Worm (Caenorhabditis elegans) whole organism, L3 larva: Measurements from ENCODE around the gene npp-23.

Experiments
- ZK546.5 ChIP-seq: sonication (generic microtip); optimal IDR thresholded peaks from 2 replicates; lab custom pipeline; 2017; ENCODE audit warnings: missing biosample characterization, missing genetic modification characterization
- ama-1 ChIP-seq: fragments of 150-350 bp; optimal IDR thresholded peaks from 2 replicates; lab custom pipeline; 2018
- ceh-16 ChIP-seq: sonication (generic microtip); optimal IDR thresholded peaks from 2 replicates; lab custom pipeline; 2017; ENCODE audit warnings: missing biosample characterization, missing genetic modification characterization
- ceh-28 ChIP-seq: fragments of 150-350 bp; optimal IDR thresholded peaks from 2 replicates; lab custom pipeline; 2014; ENCODE audit warnings: missing biosample characterization, missing genetic modification reagents, missing genetic modification characterization
- ceh-9 ChIP-seq: sonication (generic microtip); optimal IDR thresholded peaks from 2 replicates; lab custom pipeline; 2018; ENCODE audit warnings: missing biosample characterization, missing genetic modification characterization
- daf-12 ChIP-seq: fragments of 150-350 bp; optimal IDR thresholded peaks from 2 replicates; lab custom pipeline; 2014; ENCODE audit warnings: missing biosample characterization, missing genetic modification reagents, missing genetic modification characterization
- egl-27 ChIP-seq: sonication (generic microtip); optimal IDR thresholded peaks from 4 replicates; lab custom pipeline; 2017; ENCODE audit warnings: missing biosample characterization, missing genetic modification reagents, missing genetic modification characterization
- egl-5 ChIP-seq: fragments of 150-350 bp; optimal IDR thresholded peaks from 2 replicates; lab custom pipeline; 2017; ENCODE audit warnings: missing biosample characterization, missing genetic modification reagents, missing genetic modification characterization, inconsistent platforms
- elt-1 ChIP-seq: fragments of 150-350 bp; optimal IDR thresholded peaks from 2 replicates; lab custom pipeline; 2014; ENCODE audit warnings: missing biosample characterization, missing genetic modification characterization
- elt-2 ChIP-seq: sonication (generic microtip); optimal IDR thresholded peaks from 2 replicates; lab custom pipeline; 2016; ENCODE audit warnings: missing genetic modification reagents, mild to moderate bottlenecking, missing genetic modification characterization, missing compliant biosample characterization
- elt-3 ChIP-seq, 3 experiments: fragments of 150-350 bp in 1 of 3; sonication (generic microtip) in 2 of 3; optimal IDR thresholded peaks; 2 replicates in 2 of 3; 4 replicates in 1 of 3; lab custom pipeline; 2014 to 2017; ENCODE audit warnings: missing biosample characterization in 3 of 3, missing genetic modification characterization in 3 of 3
- fkh-10 ChIP-seq: sonication (generic microtip); optimal IDR thresholded peaks from 2 replicates; lab custom pipeline; 2017; ENCODE audit warnings: missing biosample characterization, missing genetic modification reagents, missing genetic modification characterization
- fkh-2 ChIP-seq: fragments of 150-350 bp; optimal IDR thresholded peaks from 2 replicates; lab custom pipeline; 2014; ENCODE audit warnings: missing biosample characterization, missing genetic modification reagents, missing genetic modification characterization
- fos-1 ChIP-seq: fragments of 150-350 bp; optimal IDR thresholded peaks from 2 replicates; lab custom pipeline; 2014; ENCODE audit warnings: missing biosample characterization, missing genetic modification characterization
- hmg-11 ChIP-seq: sonication (generic microtip); optimal IDR thresholded peaks from 2 replicates; lab custom pipeline; 2016; ENCODE audit warnings: missing genetic modification characterization, missing compliant biosample characterization
- jun-1 ChIP-seq: fragments of 150-350 bp; optimal IDR thresholded peaks from 2 replicates; lab custom pipeline; 2014; ENCODE audit warnings: missing biosample characterization, missing genetic modification reagents, missing genetic modification characterization
- lin-15B ChIP-seq: fragments of 150-350 bp; optimal IDR thresholded peaks from 2 replicates; lab custom pipeline; 2014; ENCODE audit warnings: missing biosample characterization, missing genetic modification characterization
- lin-39 ChIP-seq: fragments of 150-350 bp; optimal IDR thresholded peaks from 2 replicates; lab custom pipeline; 2018; ENCODE audit warnings: missing biosample characterization, missing genetic modification reagents, missing genetic modification characterization
- lsy-12 ChIP-seq: sonication (generic microtip); optimal IDR thresholded peaks from 2 replicates; lab custom pipeline; 2016; ENCODE audit warnings: mild to moderate bottlenecking, missing genetic modification characterization, missing compliant biosample characterization
- mml-1 ChIP-seq: fragments of 150-350 bp; sonication (generic microtip); optimal IDR thresholded peaks from 3 replicates; lab custom pipeline; 2014; ENCODE audit warnings: missing biosample characterization, missing genetic modification characterization
- nfya-1 ChIP-seq: sonication (generic microtip); optimal IDR thresholded peaks from 2 replicates; lab custom pipeline; 2017; ENCODE audit warnings: missing genetic modification characterization, mild to moderate bottlenecking, missing compliant biosample characterization, antibody characterized with exemption, moderate library complexity; ENCODE audit not compliant: insufficient read depth
- nhr-11 ChIP-seq: fragments of 150-350 bp; optimal IDR thresholded peaks from 2 replicates; lab custom pipeline; 2014; ENCODE audit warnings: missing biosample characterization, missing genetic modification characterization
- nhr-12 ChIP-seq: fragments of 150-350 bp; optimal IDR thresholded peaks from 2 replicates; lab custom pipeline; 2014; ENCODE audit warnings: missing biosample characterization, missing genetic modification characterization
- nhr-23 ChIP-seq: fragments of 150-350 bp; optimal IDR thresholded peaks from 2 replicates; lab custom pipeline; 2014; ENCODE audit warnings: missing biosample characterization, missing genetic modification reagents, missing genetic modification characterization
- nhr-237 ChIP-seq: fragments of 150-350 bp; optimal IDR thresholded peaks from 2 replicates; lab custom pipeline; 2014; ENCODE audit warnings: missing biosample characterization, missing genetic modification characterization
- nhr-28 ChIP-seq: fragments of 150-350 bp; optimal IDR thresholded peaks from 2 replicates; lab custom pipeline; 2014; ENCODE audit warnings: missing biosample characterization, missing genetic modification characterization
- nhr-43 ChIP-seq: sonication (generic microtip); optimal IDR thresholded peaks from 2 replicates; lab custom pipeline; 2016; ENCODE audit warnings: mild to moderate bottlenecking, missing genetic modification characterization, missing compliant biosample characterization; ENCODE audit not compliant: poor library complexity, severe bottlenecking
- nhr-67 ChIP-seq: fragments of 150-350 bp; optimal IDR thresholded peaks from 2 replicates; lab custom pipeline; 2014; ENCODE audit warnings: missing biosample characterization, missing genetic modification characterization
- nhr-76 ChIP-seq: fragments of 150-350 bp; sonication (generic microtip); optimal IDR thresholded peaks from 5 replicates; lab custom pipeline; 2014; ENCODE audit warnings: missing biosample characterization, missing genetic modification characterization
- nhr-77 ChIP-seq: fragments of 150-350 bp; optimal IDR thresholded peaks from 2 replicates; lab custom pipeline; 2014; ENCODE audit warnings: missing biosample characterization, missing genetic modification characterization
- pha-4 ChIP-seq: fragments of 150-350 bp; optimal IDR thresholded peaks from 2 replicates; lab custom pipeline; 2014; ENCODE audit warnings: missing biosample characterization, missing genetic modification reagents, missing genetic modification characterization
- pqm-1 ChIP-seq: fragments of 150-350 bp; optimal IDR thresholded peaks from 2 replicates; lab custom pipeline; 2017; ENCODE audit warnings: missing biosample characterization, missing genetic modification characterization, inconsistent platforms
- sea-2 ChIP-seq: fragments of 150-350 bp; sonication (generic microtip); optimal IDR thresholded peaks from 4 replicates; lab custom pipeline; 2014; ENCODE audit warnings: missing biosample characterization, missing genetic modification reagents, missing genetic modification characterization
- snpc-4 ChIP-seq: fragments of 150-350 bp; optimal IDR thresholded peaks from 2 replicates; lab custom pipeline; 2014; ENCODE audit warnings: missing biosample characterization, missing genetic modification characterization
- tbx-2 ChIP-seq: sonication (generic microtip); optimal IDR thresholded peaks from 2 replicates; lab custom pipeline; 2016; ENCODE audit warnings: mild to moderate bottlenecking, missing genetic modification characterization, missing compliant biosample characterization
- unc-39 ChIP-seq: sonication (generic microtip); optimal IDR thresholded peaks from 4 replicates; lab custom pipeline; 2017; ENCODE audit warnings: missing biosample characterization, missing genetic modification characterization
- zag-1 ChIP-seq: fragments of 150-350 bp; optimal IDR thresholded peaks from 2 replicates; lab custom pipeline; 2014; ENCODE audit warnings: missing biosample characterization, missing genetic modification characterization
- ztf-11 ChIP-seq: fragments of 150-350 bp; optimal IDR thresholded peaks from 2 replicates; lab custom pipeline; 2014; ENCODE audit warnings: missing biosample characterization, missing genetic modification characterization

The npp-23 gene

DNA sequence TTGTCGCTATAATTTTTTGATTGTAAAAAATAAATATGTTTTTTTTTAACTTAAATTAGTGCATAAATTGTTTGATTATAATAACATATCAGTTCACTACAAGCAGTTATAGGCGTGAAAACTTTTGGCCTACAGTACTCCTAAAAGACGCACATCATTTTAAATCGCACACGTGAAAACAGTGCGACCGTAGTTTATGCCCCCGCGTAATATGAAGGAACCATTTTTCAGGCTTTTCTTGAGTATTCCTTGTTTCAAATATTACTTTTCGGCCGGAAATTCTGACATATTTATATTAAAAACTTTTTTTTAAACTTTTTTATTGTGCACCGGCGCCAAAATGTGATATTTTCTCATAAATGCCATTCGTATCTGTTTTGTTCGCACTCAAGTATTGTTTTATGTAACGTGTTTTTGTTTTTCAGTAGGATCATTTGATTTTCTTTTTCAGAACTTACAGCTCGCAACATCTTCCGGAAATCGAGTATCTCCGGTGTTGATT lies 19.1 kb upstream of the npp-23 start, which contains the start of gene oma-1:
Gene oma-1 (plus strand): TSS at position 452 of the 502 bp plus-strand sequence.
- no peak for TF ChIP-seq pqm-1 (tag; lab: Kevin White, UChicago)
- TF ChIP-seq lin-15B (tag; lab: Kevin White, UChicago) = no peak
- TF ChIP-seq unc-39 = no peak
- no peak for TF ChIP-seq nfya-1
- TF ChIP-seq sea-2 (GFP tag; lab: Kevin White, UChicago) = no peak
- TF ChIP-seq fkh-10 (GFP tag; lab: Kevin White, UChicago) = no peak
- no peak for TF ChIP-seq nhr-237
- no peak for TF ChIP-seq ceh-9 (tag; lab: Kevin White, UChicago)
- TF ChIP-seq nhr-28 (tag; lab: Kevin White, UChicago) = no peak
- TF ChIP-seq nhr-67 (tag; lab: Kevin White, UChicago) = no peak
- TF ChIP-seq snpc-4 (tag; lab: Kevin White, UChicago) = no peak
- no peak for TF ChIP-seq nhr-11
- TF ChIP-seq fkh-2 (tag; lab: Kevin White, UChicago) = no peak
- TF ChIP-seq hmg-11 (tag; lab: Kevin White, UChicago) = no peak
- no peak for TF ChIP-seq nhr-76 (tag; lab: Kevin White, UChicago)
- no peak for TF ChIP-seq nhr-43 (tag; lab: Kevin White, UChicago)
- TF ChIP-seq, all 47 proteins: peak for 0

ce11 chrIV:8886228-8886627 lies 16.7 kb upstream of the npp-23 start, which contains the start of gene C09G9.5:
Gene C09G9.5, plus strand, starts transcription at chrIV:8886528.
- TF ChIP-seq elt-2 (tag; lab: Kevin White, UChicago) (no peak), nhr-77 (tag; lab: Kevin White, UChicago) (no peak), mml-1 (tag; lab: Kevin White, UChicago) (no peak), snpc-4 (tag; lab: Kevin White, UChicago) (no peak), zag-1 (tag; lab: Kevin White, UChicago) (no peak), lin-39 (tag; lab: Kevin White, UChicago) (no peak), lsy-12 (tag; lab: Kevin White, UChicago) (no peak), fos-1 (tag; lab: Kevin White, UChicago) (no peak), jun-1 (no peak), nhr-12 (tag; lab: Kevin White, UChicago) (no peak)

ce11 chrIV:8881181-8881580 lies 11.7 kb upstream of the npp-23 start, which contains the start of gene C09G9.8:
Gene C09G9.8, plus strand, starts transcription at chrIV:8881481.
- TF ChIP-seq nhr-12 (tag; lab: Kevin White, UChicago) = no peak
- TF ChIP-seq fkh-10 (GFP tag; lab: Kevin White, UChicago) = no peak
- no peak for TF ChIP-seq zag-1 (tag; lab: Kevin White, UChicago)
- TF ChIP-seq ama-1 (lab: Kevin White, UChicago) = no peak
- no peak for TF ChIP-seq pha-4 (tag; lab: Kevin White, UChicago)
- TF ChIP-seq elt-3 (tag; optimal IDR thresholded peaks at IDR 0.05; lab: Kevin White, UChicago) = no peak
- TF ChIP-seq ceh-9 (tag; lab: Kevin White, UChicago) = no peak
- TF ChIP-seq snpc-4 (tag; lab: Kevin White, UChicago) = no peak
- TF ChIP-seq elt-1 (tag; lab: Kevin White, UChicago) = no peak
- no peak for TF ChIP-seq tbx-2
- no peak for TF ChIP-seq nhr-77 (tag; lab: Kevin White, UChicago)
- no peak for TF ChIP-seq egl-5 (tag; lab: Kevin White, UChicago)
- no peak for TF ChIP-seq nhr-43 (tag; lab: Kevin White, UChicago)
- TF ChIP-seq lin-39 (tag; lab: Kevin White, UChicago) = no peak

DNA sequence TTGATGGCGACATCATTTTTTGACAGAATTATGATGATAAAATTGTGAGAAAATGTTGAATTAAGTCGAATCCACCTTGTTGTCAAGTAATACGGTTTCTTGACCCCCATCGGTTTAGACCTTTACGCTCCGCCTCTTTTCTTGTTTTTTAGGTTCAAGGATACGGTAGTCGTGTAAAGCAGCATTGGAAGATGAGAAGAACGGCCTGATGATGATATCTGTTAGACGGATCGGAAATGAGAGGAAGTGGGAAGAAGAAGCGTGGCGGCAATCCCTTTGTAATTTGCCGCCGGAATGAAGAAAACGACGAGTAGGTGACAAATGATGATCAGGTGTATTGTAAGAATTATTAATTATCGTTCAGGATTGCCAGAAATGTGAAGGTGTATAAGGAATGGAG lies 10.3 kb upstream of the npp-23 start, which contains the start of gene npax-4:
Gene npax-4 (minus strand): TSS at position 101 of the 400 bp plus-strand sequence.
- TF ChIP-seq nhr-23 (tag; lab: Kevin White, UChicago) = no peak
- TF ChIP-seq ceh-28 (tag; lab: Kevin White, UChicago) = no peak
- no peak for TF ChIP-seq elt-1 (tag; lab: Kevin White, UChicago)
- no peak for TF ChIP-seq mml-1 (tag; lab: Kevin White, UChicago)
- no peak for TF ChIP-seq lsy-12 (tag; lab: Kevin White, UChicago)
- no peak for TF ChIP-seq fos-1 (tag; lab: Kevin White, UChicago)
- no peak for TF ChIP-seq nhr-76 (tag; lab: Kevin White, UChicago)
- TF ChIP-seq unc-39 = no peak
- TF ChIP-seq lin-39 (tag; lab: Kevin White, UChicago) = no peak
- no peak for TF ChIP-seq daf-12
- TF ChIP-seq ztf-11 (tag; lab: Kevin White, UChicago) = no peak
- TF ChIP-seq egl-27 (tag; lab: Kevin White, UChicago) = no peak
- TF ChIP-seq ZK546.5 (tag; lab: Kevin White, UChicago) = no peak
- TF ChIP-seq elt-3 (tag; optimal IDR thresholded peaks at IDR 0.05; lab: Kevin White, UChicago) = no peak
- TF ChIP-seq sea-2 (GFP tag; lab: Kevin White, UChicago) = no peak
- TF ChIP-seq ceh-16 (tag; lab: Kevin White, UChicago) = no peak
- TF ChIP-seq tbx-2 = no peak
- TF ChIP-seq nhr-67 (tag; lab: Kevin White, UChicago) = no peak
- TF ChIP-seq, all 47 proteins: peak for 0
